Fruit fly (Drosophila melanogaster) whole organism, embryonic: ENCODE measurements around the gene Pdfr.
A peak's percentile ranks its signal among the peaks of the same experiment; 100 is the strongest.

Source experiments
- Adf1 ChIP-seq: fragments of 200-800 bp; sonication (Bioruptor generic); IDR thresholded peaks from 2 replicates; pipeline ENCODE4 v1.3.6; 2022; ENCODE audit warnings: missing biosample characterization, missing genetic modification characterization
- Atf3 ChIP-seq: fragments of 200-800 bp; sonication (Bioruptor generic); optimal IDR thresholded peaks from 3 replicates; lab custom pipeline; 2016; ENCODE audit warnings: missing biosample characterization, missing genetic modification characterization
- CG10979 ChIP-seq: fragments of 200-800 bp; sonication (Bioruptor generic); optimal IDR thresholded peaks from 2 replicates; lab custom pipeline; 2018; ENCODE audit warnings: missing biosample characterization, mild to moderate bottlenecking, missing genetic modification characterization, moderate library complexity
- CG11456 ChIP-seq: fragments of 200-800 bp; sonication (Bioruptor generic); IDR thresholded peaks from 3 replicates; pipeline ENCODE4 v1.3.6; 2022; ENCODE audit warnings: missing biosample characterization, missing genetic modification characterization
- CG13287 ChIP-seq: fragments of 200-800 bp; sonication (Bioruptor generic); IDR thresholded peaks from 2 replicates; pipeline ENCODE4 v1.3.6; 2022; ENCODE audit warnings: missing biosample characterization, missing genetic modification characterization; ENCODE audit not compliant: partially characterized antibody
- CG14050 ChIP-seq: fragments of 200-800 bp; sonication (Bioruptor generic); IDR thresholded peaks from 3 replicates; pipeline ENCODE4 v1.3.6; 2022; ENCODE audit warnings: missing biosample characterization, missing genetic modification characterization
- CG18764 ChIP-seq: fragments of 200-800 bp; sonication (Bioruptor generic); optimal IDR thresholded peaks from 3 replicates; lab custom pipeline; 2016; ENCODE audit warnings: missing biosample characterization, missing genetic modification characterization
- CG2120 ChIP-seq: fragments of 200-800 bp; sonication (Bioruptor generic); optimal IDR thresholded peaks from 3 replicates; lab custom pipeline; 2016; ENCODE audit warnings: missing biosample characterization, missing genetic modification characterization
- CG3838 ChIP-seq: fragments of 200-800 bp; sonication (Bioruptor generic); optimal IDR thresholded peaks from 3 replicates; lab custom pipeline; 2016; ENCODE audit warnings: missing biosample characterization, missing genetic modification characterization
- CG4730 ChIP-seq: fragments of 200-800 bp; sonication (Bioruptor generic); IDR thresholded peaks from 2 replicates; pipeline ENCODE4 v1.3.6; 2022; ENCODE audit warnings: missing biosample characterization, missing genetic modification characterization
- CG7271 ChIP-seq: fragments of 200-800 bp; sonication (Bioruptor generic); optimal IDR thresholded peaks from 2 replicates; lab custom pipeline; 2018; ENCODE audit warnings: missing biosample characterization, mild to moderate bottlenecking, missing genetic modification characterization, moderate library complexity
- CG8281 ChIP-seq: fragments of 200-800 bp; sonication (Bioruptor generic); optimal IDR thresholded peaks from 2 replicates; lab custom pipeline; 2018; ENCODE audit warnings: missing biosample characterization, mild to moderate bottlenecking, missing genetic modification characterization, moderate library complexity
- CG9437 ChIP-seq: fragments of 200-800 bp; sonication (Bioruptor generic); optimal IDR thresholded peaks from 2 replicates; lab custom pipeline; 2018; ENCODE audit warnings: missing biosample characterization, mild to moderate bottlenecking, missing genetic modification characterization
- CG9876 ChIP-seq: fragments of 200-800 bp; sonication (Bioruptor generic); optimal IDR thresholded peaks from 2 replicates; lab custom pipeline; 2016; ENCODE audit warnings: missing biosample characterization, missing genetic modification characterization
- CkIIα-i1 ChIP-seq: fragments of 200-800 bp; sonication (Bioruptor generic); IDR thresholded peaks from 2 replicates; pipeline ENCODE4 v1.3.6; 2022; ENCODE audit warnings: missing biosample characterization, missing genetic modification characterization
- Dad ChIP-seq: fragments of 200-800 bp; sonication (Bioruptor generic); optimal IDR thresholded peaks from 3 replicates; lab custom pipeline; 2016; ENCODE audit warnings: missing biosample characterization, missing genetic modification characterization
- E2f1 ChIP-seq: fragments of 200-800 bp; sonication (Bioruptor generic); IDR thresholded peaks from 2 replicates; pipeline ENCODE4 v1.3.6; 2022; ENCODE audit warnings: missing biosample characterization, missing genetic modification characterization
- GATAe ChIP-seq: fragments of 200-800 bp; sonication (Bioruptor generic); conservative IDR thresholded peaks from 2 replicates; pipeline ENCODE4 v1.3.6; 2022; ENCODE audit warnings: missing biosample characterization, missing genetic modification characterization
- HLH3B ChIP-seq: fragments of 200-800 bp; sonication (Bioruptor generic); IDR thresholded peaks from 2 replicates; pipeline ENCODE4 v1.3.6; 2022; ENCODE audit warnings: missing biosample characterization, missing genetic modification characterization
- Lhr ChIP-seq: fragments of 200-800 bp; sonication (Bioruptor generic); optimal IDR thresholded peaks from 3 replicates; lab custom pipeline; 2017; ENCODE audit warnings: mild to moderate bottlenecking, missing biosample characterization, missing genetic modification reagents, missing genetic modification characterization
- Med ChIP-seq: fragments of 200-800 bp; sonication (Bioruptor generic); peaks from one replicate; lab custom pipeline; 2016; ENCODE audit warnings: missing biosample characterization, missing genetic modification characterization, mild to moderate bottlenecking, inconsistent platforms, moderate library complexity
- Mes4 ChIP-seq: fragments of 200-800 bp; sonication (Bioruptor generic); optimal IDR thresholded peaks from 2 replicates; lab custom pipeline; 2016; ENCODE audit warnings: missing biosample characterization, missing genetic modification characterization
- NfI ChIP-seq: fragments of 200-800 bp; sonication (Bioruptor generic); optimal IDR thresholded peaks from 3 replicates; lab custom pipeline; 2018; ENCODE audit warnings: missing biosample characterization, mild to moderate bottlenecking, missing genetic modification characterization, moderate library complexity
- Optix ChIP-seq: fragments of 200-800 bp; sonication (Bioruptor generic); IDR thresholded peaks from 3 replicates; pipeline ENCODE4 v1.3.6; 2022; ENCODE audit warnings: missing biosample characterization, missing genetic modification characterization
- Sin3A ChIP-seq: fragments of >200 bp; optimal IDR thresholded peaks from 2 replicates; lab custom pipeline; 2018
- TFAM ChIP-seq: fragments of 200-800 bp; sonication (Bioruptor generic); optimal IDR thresholded peaks from 2 replicates; lab custom pipeline; 2017; ENCODE audit warnings: missing biosample characterization, missing genetic modification characterization, inconsistent platforms
- Tbp ChIP-seq: fragments of >200 bp; optimal IDR thresholded peaks from 2 replicates; lab custom pipeline; 2018; ENCODE audit warnings: missing biosample characterization, missing genetic modification characterization
- YL-1 ChIP-seq: fragments of 200-800 bp; sonication (Bioruptor generic); optimal IDR thresholded peaks from 3 replicates; lab custom pipeline; 2017; ENCODE audit warnings: missing biosample characterization, mild to moderate bottlenecking, missing genetic modification characterization
- amos ChIP-seq: fragments of 200-800 bp; sonication (Bioruptor generic); IDR thresholded peaks from 2 replicates; pipeline ENCODE4 v1.3.6; 2022; ENCODE audit warnings: missing biosample characterization, missing genetic modification characterization; ENCODE audit not compliant: partially characterized antibody
- az2 ChIP-seq: fragments of 200-800 bp; sonication (Bioruptor generic); optimal IDR thresholded peaks from 3 replicates; lab custom pipeline; 2016; ENCODE audit warnings: missing biosample characterization, missing genetic modification characterization
- bbx ChIP-seq: fragments of 200-800 bp; sonication (Bioruptor generic); IDR thresholded peaks from 2 replicates; pipeline ENCODE4 v1.3.6; 2022; ENCODE audit warnings: missing biosample characterization, missing genetic modification characterization; ENCODE audit not compliant: partially characterized antibody
- bsh ChIP-seq, 2 experiments: fragments of 200-800 bp; sonication (Bioruptor generic); optimal IDR thresholded peaks; 2 replicates each; lab custom pipeline; 2017 to 2018; ENCODE audit warnings: mild to moderate bottlenecking in 2 of 2, missing biosample characterization in 2 of 2, missing genetic modification characterization in 2 of 2, moderate library complexity in 1 of 2
- chn ChIP-seq: fragments of 200-800 bp; sonication (Bioruptor generic); optimal IDR thresholded peaks from 2 replicates; lab custom pipeline; 2016; ENCODE audit warnings: missing biosample characterization, missing genetic modification characterization
- crc ChIP-seq: fragments of 200-800 bp; sonication (Bioruptor generic); optimal IDR thresholded peaks from 2 replicates; lab custom pipeline; 2016; ENCODE audit warnings: missing biosample characterization, missing genetic modification characterization
- danr ChIP-seq: fragments of 200-800 bp; sonication (Bioruptor generic); IDR thresholded peaks from 2 replicates; pipeline ENCODE4 v1.3.6; 2022; ENCODE audit warnings: missing biosample characterization, missing genetic modification characterization
- eve ChIP-seq, 2 experiments: fragments of >200 bp; optimal IDR thresholded peaks; 2 replicates each; lab custom pipeline; 2017; ENCODE audit warnings: missing biosample characterization in 2 of 2, missing genetic modification characterization in 2 of 2
- exex ChIP-seq: fragments of 200-800 bp; sonication (Bioruptor generic); optimal IDR thresholded peaks from 4 replicates; lab custom pipeline; 2018; ENCODE audit warnings: missing biosample characterization, mild to moderate bottlenecking, missing genetic modification characterization, moderate library complexity
- hbn ChIP-seq: fragments of 200-800 bp; sonication (Bioruptor generic); IDR thresholded peaks from 2 replicates; pipeline ENCODE4 v1.3.6; 2022; ENCODE audit warnings: missing biosample characterization, missing genetic modification characterization; ENCODE audit not compliant: partially characterized antibody
- hkb ChIP-seq, 2 experiments: fragments of 200-800 bp in 1 of 2; fragments of >200 bp in 1 of 2; sonication (Bioruptor generic) in 1 of 2; IDR thresholded peaks in 1 of 2; optimal IDR thresholded peaks in 1 of 2; 2 replicates each; pipeline versions ENCODE4 v1.3.6 to Lab custom; 2017 to 2022; ENCODE audit warnings: missing biosample characterization in 1 of 2, missing genetic modification characterization in 1 of 2
- jumu ChIP-seq: fragments of 200-800 bp; sonication (Bioruptor generic); optimal IDR thresholded peaks from 3 replicates; lab custom pipeline; 2016; ENCODE audit warnings: missing biosample characterization, missing genetic modification characterization
- ken ChIP-seq: fragments of 200-800 bp; sonication (Bioruptor generic); IDR thresholded peaks from 3 replicates; pipeline ENCODE4 v1.3.6; 2022; ENCODE audit warnings: missing biosample characterization, missing genetic modification characterization
- lbe ChIP-seq: fragments of 200-800 bp; sonication (Bioruptor generic); optimal IDR thresholded peaks from 2 replicates; lab custom pipeline; 2016; ENCODE audit warnings: missing biosample characterization, mild to moderate bottlenecking, missing genetic modification characterization
- lola ChIP-seq, 3 experiments: fragments of >200 bp in 2 of 3; fragments of 200-800 bp in 1 of 3; sonication (Bioruptor generic) in 1 of 3; optimal IDR thresholded peaks; 2 replicates each; lab custom pipeline; 2017 to 2019; ENCODE audit warnings: missing biosample characterization in 3 of 3, missing genetic modification characterization in 3 of 3, mild to moderate bottlenecking in 1 of 3, moderate library complexity in 1 of 3
- nerfin-2 ChIP-seq: fragments of 200-800 bp; sonication (Bioruptor generic); IDR thresholded peaks from 2 replicates; pipeline ENCODE4 v1.3.6; 2022; ENCODE audit warnings: missing biosample characterization, missing genetic modification characterization; ENCODE audit not compliant: partially characterized antibody
- nmo ChIP-seq: fragments of 200-800 bp; sonication (Bioruptor generic); optimal IDR thresholded peaks from 2 replicates; lab custom pipeline; 2018; ENCODE audit warnings: missing biosample characterization, mild to moderate bottlenecking, missing genetic modification characterization, moderate library complexity
- ranshi ChIP-seq: fragments of 200-800 bp; sonication (Bioruptor generic); IDR thresholded peaks from 2 replicates; pipeline ENCODE4 v1.3.6; 2022; ENCODE audit warnings: missing biosample characterization, missing genetic modification characterization
- rib ChIP-seq: fragments of 200-800 bp; sonication (Bioruptor generic); IDR thresholded peaks from 2 replicates; pipeline ENCODE4 v1.3.6; 2022; ENCODE audit warnings: missing biosample characterization, missing genetic modification characterization
- slbo ChIP-seq: fragments of 200-800 bp; sonication (Bioruptor generic); IDR thresholded peaks from 2 replicates; pipeline ENCODE4 v1.3.6; 2022; ENCODE audit warnings: missing biosample characterization, missing genetic modification characterization
- toy ChIP-seq: fragments of 200-800 bp; sonication (Bioruptor generic); IDR thresholded peaks from 2 replicates; pipeline ENCODE4 v1.3.6; 2022; ENCODE audit warnings: missing biosample characterization, missing genetic modification characterization
- tx ChIP-seq: fragments of 200-800 bp; sonication (Bioruptor generic); optimal IDR thresholded peaks from 2 replicates; lab custom pipeline; 2016; ENCODE audit warnings: missing biosample characterization, missing genetic modification characterization
- wor ChIP-seq: fragments of 200-800 bp; sonication (Bioruptor generic); IDR thresholded peaks from 2 replicates; pipeline ENCODE4 v1.3.6; 2022; ENCODE audit warnings: missing biosample characterization, missing genetic modification characterization

Gene Pdfr

DNA sequence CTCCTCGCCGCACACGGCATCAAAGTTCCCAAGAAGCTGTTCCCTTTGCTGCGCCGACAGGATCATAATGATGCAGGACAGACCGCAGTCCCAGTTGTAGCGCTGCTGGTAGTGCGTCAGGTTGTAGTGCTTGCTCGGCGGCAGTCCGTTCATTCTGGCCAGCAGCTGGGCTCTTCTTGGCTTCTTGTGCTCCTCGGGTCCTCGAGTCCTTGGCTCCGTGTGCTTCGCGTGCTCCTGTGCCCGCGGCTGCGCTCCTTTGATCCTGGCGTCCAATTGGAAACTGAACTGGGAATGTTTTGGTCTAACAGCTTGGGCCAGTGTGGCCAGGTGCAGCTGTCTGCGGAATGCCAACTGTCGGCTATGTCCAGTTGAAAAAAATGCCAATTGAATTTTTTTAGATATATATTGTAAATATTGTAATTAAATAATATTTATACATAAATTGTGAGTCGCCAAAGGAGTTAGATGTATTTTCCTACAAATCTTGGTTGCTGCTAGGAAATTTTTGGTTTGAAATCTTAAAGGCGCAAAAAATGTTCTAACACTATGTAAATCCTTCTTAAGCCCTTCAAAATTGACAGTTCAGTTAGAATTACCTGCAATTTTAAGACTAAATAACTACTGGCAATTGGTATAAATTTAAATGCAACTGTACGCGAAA, 33.2 kb downstream of the Pdfr start, which contains the start of gene CG13760 (continued):
- TF ChIP-seq YL-1 = no peak
- no peak for TF ChIP-seq tx (GFP tag; lab: Kevin White, UChicago)
- TF ChIP-seq CG18764 = no peak
- TF ChIP-seq bbx (GFP tag; lab: Robert Waterston, UW) = peak; percentile 28; the same call in 1 of the 2 replicates
- TF ChIP-seq wor (GFP tag; lab: Robert Waterston, UW) = no peak
- TF ChIP-seq crc (GFP tag; lab: Kevin White, UChicago) = no peak
- TF ChIP-seq chn (GFP tag; lab: Kevin White, UChicago) = no peak
- TF ChIP-seq CG8281 (tag; lab: Kevin White, UChicago) = no peak
- TF ChIP-seq CkIIα-i1 = no peak
- no peak for TF ChIP-seq lbe (GFP tag; lab: Kevin White, UChicago)
- no peak for TF ChIP-seq Dad (GFP tag; lab: Kevin White, UChicago)
- TF ChIP-seq danr (GFP tag; lab: Robert Waterston, UW) = no peak
- TF ChIP-seq CG11456 (GFP tag; lab: Robert Waterston, UW) = no peak
- peak; percentile 30 for TF ChIP-seq nmo (GFP tag; lab: Kevin White, UChicago)
- no peak; the same call in 1 of the 2 replicates for TF ChIP-seq CG13287 (GFP tag; lab: Robert Waterston, UW)
- peak; percentile 46 for TF ChIP-seq Med
- no peak for TF ChIP-seq Lhr (GFP tag; lab: Kevin White, UChicago)
- no peak for TF ChIP-seq Atf3 (GFP tag; lab: Kevin White, UChicago)
- no peak for TF ChIP-seq CG2120 (GFP tag; lab: Kevin White, UChicago)
- no peak for TF ChIP-seq bsh (GFP tag; optimal IDR thresholded peaks at IDR 0.05; lab: Kevin White, UChicago)
- TF ChIP-seq Optix (GFP tag; lab: Robert Waterston, UW) = no peak
- TF ChIP-seq hbn (GFP tag; lab: Robert Waterston, UW) = no peak
- TF ChIP-seq GATAe (GFP tag; lab: Robert Waterston, UW) = no peak
- TF ChIP-seq NfI (GFP tag; lab: Kevin White, UChicago) = no peak
- no peak for TF ChIP-seq jumu (GFP tag; lab: Kevin White, UChicago)
- no peak for TF ChIP-seq CG9437 (GFP tag; lab: Kevin White, UChicago)
- no peak for TF ChIP-seq CG14050 (GFP tag; lab: Robert Waterston, UW)
- TF ChIP-seq rib (GFP tag; lab: Robert Waterston, UW) = no peak
- no peak for TF ChIP-seq Tbp (GFP tag; lab: Kevin White, UChicago)
- no peak for TF ChIP-seq Sin3A (lab: Kevin White, UChicago)
- TF ChIP-seq toy (GFP tag; lab: Robert Waterston, UW) = no peak
- TF ChIP-seq CG4730 = no peak
- no peak for TF ChIP-seq CG9876 (GFP tag; lab: Kevin White, UChicago)
- no peak for TF ChIP-seq ranshi (GFP tag; lab: Robert Waterston, UW)
- no peak for TF ChIP-seq HLH3B (GFP tag; lab: Robert Waterston, UW)
- peak; percentile 13; the same call in 1 of the 2 replicates for TF ChIP-seq amos (GFP tag; lab: Robert Waterston, UW)
- no peak for TF ChIP-seq az2 (GFP tag; lab: Kevin White, UChicago)
- TF ChIP-seq nerfin-2 (GFP tag; lab: Robert Waterston, UW) = no peak
- no peak for TF ChIP-seq slbo
- TF ChIP-seq Mes4 (GFP tag; lab: Kevin White, UChicago) = no peak
- no peak for TF ChIP-seq Adf1
- TF ChIP-seq eve (GFP tag; optimal IDR thresholded peaks at IDR 0.05; lab: Kevin White, UChicago) = no peak
- no peak for TF ChIP-seq exex (tag; lab: Kevin White, UChicago)
- TF ChIP-seq hkb (optimal IDR thresholded peaks at IDR 0.05; lab: Kevin White, UChicago) = no peak
- TF ChIP-seq hkb (GFP tag; IDR thresholded peaks at IDR 0.05; lab: Robert Waterston, UW) = no peak
- TF ChIP-seq ken (GFP tag; lab: Robert Waterston, UW) = no peak
- no peak for TF ChIP-seq lola (GFP tag; optimal IDR thresholded peaks at IDR 0.05; lab: Kevin White, UChicago)
- no peak for TF ChIP-seq CG7271
- TF ChIP-seq E2f1 (GFP tag; lab: Robert Waterston, UW) = no peak
- TF ChIP-seq TFAM = no peak
- TF ChIP-seq CG10979 (tag; lab: Kevin White, UChicago) = no peak
- TF ChIP-seq CG3838 = no peak
